Comparison of ENCODE assay signal across 1 fruit fly cellular context in genomic region chr3R:24810844-24811625, dm6.
TF ChIP-seq lines count a peak whose summit lies in the region.

No protein-coding gene starts in this region.

TF ChIP-seq in whole organism, embryonic, 481 proteins besides CTCF, POLR2A, EP300 and RAD21 (continued from another document and continues in another):
- TF ChIP-seq CG4328 (GFP tag; optimal IDR thresholded peaks at IDR 0.05; lab: Kevin White, UChicago) = peak; percentile 69
- TF ChIP-seq wek (GFP tag; optimal IDR thresholded peaks at IDR 0.05; lab: Kevin White, UChicago) = peak; percentile 77
- peak; percentile 82 for TF ChIP-seq phol (tag; optimal IDR thresholded peaks at IDR 0.05; lab: Kevin White, UChicago)
- TF ChIP-seq CG18599 (GFP tag; optimal IDR thresholded peaks at IDR 0.05; lab: Kevin White, UChicago) = peak; percentile 93
- TF ChIP-seq CG17361 (GFP tag; IDR thresholded peaks at IDR 0.05; lab: Robert Waterston, UW) = peak; percentile 85
- TF ChIP-seq CG11723 (GFP tag; optimal IDR thresholded peaks at IDR 0.05; lab: Kevin White, UChicago) = peak; percentile 81
- TF ChIP-seq ems (GFP tag; optimal IDR thresholded peaks at IDR 0.05; lab: Kevin White, UChicago) = peak; percentile 93
- peak; percentile 86 for TF ChIP-seq CG7372 (GFP tag; IDR thresholded peaks at IDR 0.05; lab: Robert Waterston, UW)
- TF ChIP-seq CG1233 (GFP tag; optimal IDR thresholded peaks at IDR 0.05; lab: Kevin White, UChicago) = peak; percentile 83
- TF ChIP-seq usp (GFP tag; optimal IDR thresholded peaks at IDR 0.05; lab: Kevin White, UChicago) = no peak
- TF ChIP-seq Kr (GFP tag; optimal IDR thresholded peaks at IDR 0.05; lab: Kevin White, UChicago) = no peak
- no peak for TF ChIP-seq CG1832 (GFP tag; optimal IDR thresholded peaks at IDR 0.05; lab: Kevin White, UChicago)
- peak; percentile 52 for TF ChIP-seq CG12236 (GFP tag; optimal IDR thresholded peaks at IDR 0.05; lab: Kevin White, UChicago)
- TF ChIP-seq CG14050 (GFP tag; IDR thresholded peaks at IDR 0.05; lab: Robert Waterston, UW) = peak; percentile 74
- peak; percentile 91 for TF ChIP-seq CG13296 (GFP tag; optimal IDR thresholded peaks at IDR 0.05; lab: Kevin White, UChicago)
- no peak for TF ChIP-seq Gsc (GFP tag; IDR thresholded peaks at IDR 0.05; lab: Robert Waterston, UW)
- no peak for TF ChIP-seq prd (optimal IDR thresholded peaks at IDR 0.05; lab: Kevin White, UChicago)
- peak; percentile 86 for TF ChIP-seq prd (GFP tag; IDR thresholded peaks at IDR 0.05; lab: Robert Waterston, UW)
- TF ChIP-seq CG17802 (tag; optimal IDR thresholded peaks at IDR 0.05; lab: Kevin White, UChicago) = peak; percentile 67
- TF ChIP-seq bsh (GFP tag; optimal IDR thresholded peaks at IDR 0.05; lab: Kevin White, UChicago) = peak; percentile 84 to 90
- peak; percentile 84 for TF ChIP-seq CG9609 (GFP tag; optimal IDR thresholded peaks at IDR 0.05; lab: Kevin White, UChicago)
- TF ChIP-seq ranshi (GFP tag; IDR thresholded peaks at IDR 0.05; lab: Robert Waterston, UW) = peak; percentile 90
- TF ChIP-seq mirr (GFP tag; optimal IDR thresholded peaks at IDR 0.05; lab: Kevin White, UChicago) = peak; percentile 92
- TF ChIP-seq toy (GFP tag; IDR thresholded peaks at IDR 0.05; lab: Robert Waterston, UW) = peak; percentile 67; the same call in 1 of the 2 replicates
- peak; percentile 76 to 90 for TF ChIP-seq Hr51 (GFP tag; optimal IDR thresholded peaks at IDR 0.05; lab: Kevin White, UChicago)
- no peak for TF ChIP-seq CG9797 (GFP tag; optimal IDR thresholded peaks at IDR 0.05; lab: Kevin White, UChicago)
- TF ChIP-seq Lim3 (GFP tag; IDR thresholded peaks at IDR 0.05; lab: Robert Waterston, UW) = peak; percentile 47; the same call in 1 of the 2 replicates
- TF ChIP-seq insv (GFP tag; optimal IDR thresholded peaks at IDR 0.05; lab: Kevin White, UChicago) = no peak
- TF ChIP-seq Hr78 (GFP tag; optimal IDR thresholded peaks at IDR 0.05; lab: Kevin White, UChicago) = peak in 1 of 2 experiments; percentile 63
- TF ChIP-seq HLH4C (GFP tag; IDR thresholded peaks at IDR 0.05; lab: Robert Waterston, UW; ENCODE audit: partially characterized antibody) = no peak
- no peak for TF ChIP-seq hkb (optimal IDR thresholded peaks at IDR 0.05; lab: Kevin White, UChicago)
- TF ChIP-seq hkb (GFP tag; IDR thresholded peaks at IDR 0.05; lab: Robert Waterston, UW) = peak; percentile 92
- peak; percentile 81 for TF ChIP-seq CG1792 (GFP tag; optimal IDR thresholded peaks at IDR 0.05; lab: Kevin White, UChicago)
- TF ChIP-seq CG17568 (GFP tag; optimal IDR thresholded peaks at IDR 0.05; lab: Kevin White, UChicago) = peak; percentile 85
- peak; percentile 71 for TF ChIP-seq dm (GFP tag; optimal IDR thresholded peaks at IDR 0.05; lab: Kevin White, UChicago)
- TF ChIP-seq wdn (GFP tag; IDR thresholded peaks at IDR 0.05; lab: Robert Waterston, UW) = peak; percentile 81
- peak; percentile 91 for TF ChIP-seq CG5953 (GFP tag; IDR thresholded peaks at IDR 0.05; lab: Robert Waterston, UW)
- peak; percentile 88 for TF ChIP-seq fd96Cb (tag; optimal IDR thresholded peaks at IDR 0.05; lab: Kevin White, UChicago)
- peak; percentile 81 for TF ChIP-seq Hand (GFP tag; optimal IDR thresholded peaks at IDR 0.05; lab: Kevin White, UChicago)
- peak; percentile 74 for TF ChIP-seq CG8089 (GFP tag; optimal IDR thresholded peaks at IDR 0.05; lab: Kevin White, UChicago)
- TF ChIP-seq CG12219 (GFP tag; optimal IDR thresholded peaks at IDR 0.05; lab: Kevin White, UChicago) = peak; percentile 92
- TF ChIP-seq CHES-1-like (GFP tag; optimal IDR thresholded peaks at IDR 0.05; lab: Kevin White, UChicago) = peak; percentile 82
- peak; percentile 60; the same call in 1 of the 2 replicates for TF ChIP-seq Poxn (GFP tag; IDR thresholded peaks at IDR 0.05; lab: Robert Waterston, UW)
- no peak for TF ChIP-seq gfzf (GFP tag; optimal IDR thresholded peaks at IDR 0.05; lab: Kevin White, UChicago)
- TF ChIP-seq bigmax (GFP tag; optimal IDR thresholded peaks at IDR 0.05; lab: Kevin White, UChicago) = peak; percentile 17
- peak; percentile 75 for TF ChIP-seq vfl (GFP tag; optimal IDR thresholded peaks at IDR 0.05; lab: Kevin White, UChicago)
- 0 out of 2 replicates have a peak, but pooled peaks have one; percentile 24 for TF ChIP-seq CkIIα-i1 (GFP tag; IDR thresholded peaks at IDR 0.05; lab: Robert Waterston, UW)
- TF ChIP-seq chn (GFP tag; optimal IDR thresholded peaks at IDR 0.05; lab: Kevin White, UChicago) = peak; percentile 75
- peak; percentile 69 for TF ChIP-seq CG10462 (GFP tag; optimal IDR thresholded peaks at IDR 0.05; lab: Kevin White, UChicago)
- peak; percentile 50; the same call in 1 of the 2 replicates for TF ChIP-seq ro (GFP tag; IDR thresholded peaks at IDR 0.05; lab: Robert Waterston, UW)
- peak; percentile 81 for TF ChIP-seq CG6272 (GFP tag; IDR thresholded peaks at IDR 0.05; lab: Robert Waterston, UW)
- peak; percentile 89 for TF ChIP-seq HLH3B (GFP tag; IDR thresholded peaks at IDR 0.05; lab: Robert Waterston, UW)
- peak; percentile 80 for TF ChIP-seq CG7556 (GFP tag; optimal IDR thresholded peaks at IDR 0.05; lab: Kevin White, UChicago)
- no peak for TF ChIP-seq D (optimal IDR thresholded peaks at IDR 0.05; lab: Kevin White, UChicago)
- TF ChIP-seq D (GFP tag; optimal IDR thresholded peaks at IDR 0.05; lab: Kevin White, UChicago) = peak; percentile 68
- peak; percentile 86 for TF ChIP-seq Ptx1 (GFP tag; IDR thresholded peaks at IDR 0.05; lab: Robert Waterston, UW)
- 0 out of 3 replicates have a peak, but pooled peaks have one; percentile 18 for TF ChIP-seq z (GFP tag; IDR thresholded peaks at IDR 0.05; lab: Robert Waterston, UW)
- no peak for TF ChIP-seq HLHmδ (GFP tag; optimal IDR thresholded peaks at IDR 0.05; lab: Kevin White, UChicago)
- TF ChIP-seq exex (tag; optimal IDR thresholded peaks at IDR 0.05; lab: Kevin White, UChicago) = peak; percentile 62
- peak; percentile 90 for TF ChIP-seq CG9817 (tag; optimal IDR thresholded peaks at IDR 0.05; lab: Kevin White, UChicago)
- TF ChIP-seq klu (GFP tag; IDR thresholded peaks at IDR 0.05; lab: Robert Waterston, UW) = peak; percentile 68
- no peak for TF ChIP-seq sna (GFP tag; IDR thresholded peaks at IDR 0.05; lab: Robert Waterston, UW; ENCODE audit: partially characterized antibody)
- TF ChIP-seq CG15479 (GFP tag; optimal IDR thresholded peaks at IDR 0.05; lab: Kevin White, UChicago) = no peak
- TF ChIP-seq gsb-n (tag; optimal IDR thresholded peaks at IDR 0.05; lab: Kevin White, UChicago) = peak; percentile 65
- peak; percentile 61 for TF ChIP-seq CG4404 (GFP tag; IDR thresholded peaks at IDR 0.05; lab: Robert Waterston, UW)
- TF ChIP-seq CG11696 (GFP tag; IDR thresholded peaks at IDR 0.05; lab: Robert Waterston, UW) = peak; percentile 88
- TF ChIP-seq Doc2 (GFP tag; IDR thresholded peaks at IDR 0.05; lab: Robert Waterston, UW) = peak; percentile 77
- TF ChIP-seq Meics (GFP tag; optimal IDR thresholded peaks at IDR 0.05; lab: Kevin White, UChicago) = peak; percentile 89
- peak; percentile 10 for TF ChIP-seq grn (GFP tag; optimal IDR thresholded peaks at IDR 0.05; lab: Kevin White, UChicago)
- TF ChIP-seq MTF-1 (GFP tag; optimal IDR thresholded peaks at IDR 0.05; lab: Kevin White, UChicago; ENCODE audit: borderline replicate concordance) = peak; percentile 78
- TF ChIP-seq danr (GFP tag; IDR thresholded peaks at IDR 0.05; lab: Robert Waterston, UW) = peak; percentile 75
- TF ChIP-seq CG17359 (tag; optimal IDR thresholded peaks at IDR 0.05; lab: Kevin White, UChicago) = peak; percentile 93
- TF ChIP-seq lilli (GFP tag; optimal IDR thresholded peaks at IDR 0.05; lab: Kevin White, UChicago) = peak; percentile 92
- TF ChIP-seq CG11504 (tag; optimal IDR thresholded peaks at IDR 0.05; lab: Kevin White, UChicago) = peak; percentile 91
- TF ChIP-seq bbx (GFP tag; IDR thresholded peaks at IDR 0.05; lab: Robert Waterston, UW; ENCODE audit: partially characterized antibody) = no peak
- TF ChIP-seq BEAF-32 (GFP tag; optimal IDR thresholded peaks at IDR 0.05; lab: Kevin White, UChicago) = no peak
- no peak for TF ChIP-seq fd102C (GFP tag; optimal IDR thresholded peaks at IDR 0.05; lab: Kevin White, UChicago)
- TF ChIP-seq fru (optimal IDR thresholded peaks at IDR 0.05; lab: Kevin White, UChicago) = no peak
- peak; percentile 6; the same call in 1 of the 2 replicates for TF ChIP-seq dan (GFP tag; IDR thresholded peaks at IDR 0.05; lab: Robert Waterston, UW)
- TF ChIP-seq Sry-δ (GFP tag; optimal IDR thresholded peaks at IDR 0.05; lab: Kevin White, UChicago) = peak; percentile 48
- no peak for TF ChIP-seq vnd (GFP tag; IDR thresholded peaks at IDR 0.05; lab: Robert Waterston, UW; ENCODE audit: partially characterized antibody)
- peak; percentile 70 for TF ChIP-seq CG1602 (GFP tag; optimal IDR thresholded peaks at IDR 0.05; lab: Kevin White, UChicago)
- peak; percentile 83 for TF ChIP-seq tgo (GFP tag; IDR thresholded peaks at IDR 0.05; lab: Robert Waterston, UW)
- peak; percentile 86 for TF ChIP-seq CG2712 (tag; optimal IDR thresholded peaks at IDR 0.05; lab: Kevin White, UChicago)
- no peak for TF ChIP-seq abd-A (tag; optimal IDR thresholded peaks at IDR 0.05; lab: Kevin White, UChicago)
- peak; percentile 87 for TF ChIP-seq CG5245 (GFP tag; optimal IDR thresholded peaks at IDR 0.05; lab: Kevin White, UChicago)
- peak; percentile 89 for TF ChIP-seq Optix (GFP tag; IDR thresholded peaks at IDR 0.05; lab: Robert Waterston, UW)
- TF ChIP-seq CG3726 (GFP tag; IDR thresholded peaks at IDR 0.05; lab: Robert Waterston, UW) = peak; percentile 53; the same call in 1 of the 3 replicates
- no peak for TF ChIP-seq chinmo (GFP tag; IDR thresholded peaks at IDR 0.05; lab: Robert Waterston, UW; ENCODE audit: partially characterized antibody)
- peak; percentile 68; the same call in 1 of the 2 replicates for TF ChIP-seq CG17612 (GFP tag; IDR thresholded peaks at IDR 0.05; lab: Robert Waterston, UW)
- peak; percentile 44 for TF ChIP-seq MESR4 (GFP tag; optimal IDR thresholded peaks at IDR 0.05; lab: Kevin White, UChicago)
- TF ChIP-seq Sin3A (optimal IDR thresholded peaks at IDR 0.05; lab: Kevin White, UChicago) = no peak
- peak; percentile 75 for TF ChIP-seq Six4 (GFP tag; optimal IDR thresholded peaks at IDR 0.05; lab: Kevin White, UChicago)
- TF ChIP-seq CrebB (tag; optimal IDR thresholded peaks at IDR 0.05; lab: Kevin White, UChicago) = peak; percentile 87
- TF ChIP-seq lab (GFP tag; optimal IDR thresholded peaks at IDR 0.05; lab: Kevin White, UChicago) = peak; percentile 95
- TF ChIP-seq her (GFP tag; optimal IDR thresholded peaks at IDR 0.05; lab: Kevin White, UChicago) = peak; percentile 79
- peak; percentile 83 for TF ChIP-seq C15 (GFP tag; IDR thresholded peaks at IDR 0.05; lab: Robert Waterston, UW)
- peak; percentile 89 for TF ChIP-seq CG1647 (GFP tag; optimal IDR thresholded peaks at IDR 0.05; lab: Kevin White, UChicago)
- TF ChIP-seq CG3838 (GFP tag; optimal IDR thresholded peaks at IDR 0.05; lab: Kevin White, UChicago) = peak; percentile 42
- peak; percentile 47 for TF ChIP-seq slou (GFP tag; optimal IDR thresholded peaks at IDR 0.05; lab: Kevin White, UChicago)
- peak; percentile 75 for TF ChIP-seq peb (GFP tag; IDR thresholded peaks at IDR 0.05; lab: Robert Waterston, UW)
- TF ChIP-seq CG14965 (GFP tag; optimal IDR thresholded peaks at IDR 0.05; lab: Kevin White, UChicago; ENCODE audit: borderline replicate concordance) = no peak
- peak; percentile 85 for TF ChIP-seq CG12391 (tag; optimal IDR thresholded peaks at IDR 0.05; lab: Kevin White, UChicago)
- TF ChIP-seq Usf (GFP tag; optimal IDR thresholded peaks at IDR 0.05; lab: Kevin White, UChicago) = peak; percentile 60
- TF ChIP-seq zfh1 (GFP tag; IDR thresholded peaks at IDR 0.05; lab: Robert Waterston, UW) = peak; percentile 87
- peak; percentile 83 for TF ChIP-seq rib (GFP tag; IDR thresholded peaks at IDR 0.05; lab: Robert Waterston, UW)
- peak; percentile 86 for TF ChIP-seq ERR (GFP tag; optimal IDR thresholded peaks at IDR 0.05; lab: Kevin White, UChicago)
- TF ChIP-seq Blimp-1 (GFP tag; optimal IDR thresholded peaks at IDR 0.05; lab: Kevin White, UChicago) = peak; percentile 81
- TF ChIP-seq Stat92E (GFP tag; optimal IDR thresholded peaks at IDR 0.05; lab: Kevin White, UChicago) = peak in 1 of 3 experiments; percentile 6
- peak; percentile 30 for TF ChIP-seq ac (GFP tag; optimal IDR thresholded peaks at IDR 0.05; lab: Kevin White, UChicago)
- TF ChIP-seq vvl (GFP tag; IDR thresholded peaks at IDR 0.05; lab: Robert Waterston, UW) = peak; percentile 95
- TF ChIP-seq scrt (GFP tag; optimal IDR thresholded peaks at IDR 0.05; lab: Kevin White, UChicago) = peak; percentile 83
- peak; percentile 73 for TF ChIP-seq CG30431 (GFP tag; optimal IDR thresholded peaks at IDR 0.05; lab: Kevin White, UChicago)
- TF ChIP-seq zfh2 (GFP tag; optimal IDR thresholded peaks at IDR 0.05; lab: Kevin White, UChicago) = peak; percentile 89
- peak; percentile 89 for TF ChIP-seq ken (GFP tag; IDR thresholded peaks at IDR 0.05; lab: Robert Waterston, UW)
- TF ChIP-seq CG14710 (tag; optimal IDR thresholded peaks at IDR 0.05; lab: Kevin White, UChicago) = peak; percentile 58
- peak; percentile 91 for TF ChIP-seq fd3F (GFP tag; optimal IDR thresholded peaks at IDR 0.05; lab: Kevin White, UChicago)
- TF ChIP-seq CG3995 (GFP tag; optimal IDR thresholded peaks at IDR 0.05; lab: Kevin White, UChicago) = peak; percentile 54
- peak; percentile 91 for TF ChIP-seq CG1603 (tag; optimal IDR thresholded peaks at IDR 0.05; lab: Kevin White, UChicago)
- peak; percentile 97 for TF ChIP-seq Ets65A (GFP tag; lab: Kevin White, UChicago)
- TF ChIP-seq CG4617 (GFP tag; optimal IDR thresholded peaks at IDR 0.05; lab: Kevin White, UChicago; ENCODE audit: borderline replicate concordance) = peak; percentile 36
- peak; percentile 61 for TF ChIP-seq CG3163 (GFP tag; optimal IDR thresholded peaks at IDR 0.05; lab: Kevin White, UChicago)
- TF ChIP-seq CG9932 (GFP tag; IDR thresholded peaks at IDR 0.05; lab: Robert Waterston, UW) = peak; percentile 88
- no peak for TF ChIP-seq Deaf1 (tag; optimal IDR thresholded peaks at IDR 0.05; lab: Kevin White, UChicago)
- peak; percentile 78 for TF ChIP-seq Chrac-16 (GFP tag; optimal IDR thresholded peaks at IDR 0.05; lab: Kevin White, UChicago)
- peak; percentile 69 for TF ChIP-seq fd64A (GFP tag; optimal IDR thresholded peaks at IDR 0.05; lab: Kevin White, UChicago)
- peak; percentile 85 for TF ChIP-seq CG16863 (GFP tag; optimal IDR thresholded peaks at IDR 0.05; lab: Kevin White, UChicago)
- peak; percentile 69 for TF ChIP-seq CG10543 (GFP tag; optimal IDR thresholded peaks at IDR 0.05; lab: Kevin White, UChicago)
- no peak for TF ChIP-seq CG5180 (GFP tag; optimal IDR thresholded peaks at IDR 0.05; lab: Kevin White, UChicago)
- TF ChIP-seq D19B (GFP tag; optimal IDR thresholded peaks at IDR 0.05; lab: Kevin White, UChicago) = peak; percentile 73
- TF ChIP-seq CG11456 (GFP tag; IDR thresholded peaks at IDR 0.05; lab: Robert Waterston, UW) = peak; percentile 92
